Fruit fly (Drosophila melanogaster) whole organism, wandering third instar larva: ENCODE results near the gene Trf.

Source experiments
- Abd-B ChIP-seq: fragments of >200 bp; optimal IDR thresholded peaks from 2 replicates; lab custom pipeline; 2017; ENCODE audit warnings: missing biosample characterization, missing genetic modification characterization
- CG32264 ChIP-seq: fragments of 200-800 bp; sonication (Bioruptor generic); optimal IDR thresholded peaks from 2 replicates; lab custom pipeline; 2016; ENCODE audit warnings: missing biosample characterization, missing genetic modification characterization
- CG9705 ChIP-seq: fragments of 200-800 bp; sonication (Bioruptor generic); optimal IDR thresholded peaks from 2 replicates; lab custom pipeline; 2018; ENCODE audit warnings: missing biosample characterization, mild to moderate bottlenecking, missing genetic modification characterization
- CrebA ChIP-seq: fragments of 200-800 bp; sonication (Bioruptor generic); optimal IDR thresholded peaks from 2 replicates; lab custom pipeline; 2016; ENCODE audit warnings: missing biosample characterization, mild to moderate bottlenecking, missing genetic modification characterization, borderline replicate concordance
- Dfd ChIP-seq: fragments of >200 bp; optimal IDR thresholded peaks from 2 replicates; lab custom pipeline; 2017; ENCODE audit warnings: missing biosample characterization, missing genetic modification characterization
- Dif ChIP-seq: fragments of 200-275, 200-300 bp; sonication (Bioruptor generic); optimal IDR thresholded peaks from 2 replicates; lab custom pipeline; 2018; ENCODE audit warnings: missing biosample characterization, missing genetic modification characterization; ENCODE audit not compliant: partially characterized antibody
- GATAd ChIP-seq: sonication (Bioruptor generic); optimal IDR thresholded peaks from 2 replicates; lab custom pipeline; 2016; ENCODE audit warnings: missing biosample characterization, missing genetic modification characterization
- HLH106 ChIP-seq: fragments of 200-800 bp; optimal IDR thresholded peaks from 3 replicates; lab custom pipeline; 2019; ENCODE audit warnings: missing biosample characterization, mild to moderate bottlenecking, missing genetic modification characterization, moderate library complexity
- Hnf4 ChIP-seq: fragments of 200-800 bp; sonication (Bioruptor generic); optimal IDR thresholded peaks from 2 replicates; lab custom pipeline; 2016; ENCODE audit warnings: missing biosample characterization, mild to moderate bottlenecking, missing genetic modification characterization
- Hr78 ChIP-seq: fragments of >200 bp; optimal IDR thresholded peaks from 2 replicates; lab custom pipeline; 2017; ENCODE audit warnings: missing biosample characterization, missing genetic modification characterization
- Hr83 ChIP-seq: fragments of 200-300 bp; sonication (Bioruptor generic); optimal IDR thresholded peaks from 2 replicates; lab custom pipeline; 2016; ENCODE audit warnings: missing biosample characterization, mild to moderate bottlenecking, missing genetic modification characterization, moderate library complexity; ENCODE audit not compliant: poor library complexity, severe bottlenecking
- Jra ChIP-seq: sonication (Bioruptor generic); optimal IDR thresholded peaks from 2 replicates; lab custom pipeline; 2016; ENCODE audit warnings: missing biosample characterization, missing genetic modification characterization
- Mio ChIP-seq: sonication (Bioruptor generic); optimal IDR thresholded peaks from 2 replicates; lab custom pipeline; 2016; ENCODE audit warnings: missing biosample characterization, missing genetic modification characterization
- Myc ChIP-seq: fragments of >200 bp; optimal IDR thresholded peaks from 2 replicates; lab custom pipeline; 2017
- N ChIP-seq: fragments of >200 bp; optimal IDR thresholded peaks from 2 replicates; lab custom pipeline; 2018; ENCODE audit warnings: missing biosample characterization, missing external identifiers, missing genetic modification characterization
- OdsH ChIP-seq: fragments of 200-800 bp; sonication (Bioruptor generic); optimal IDR thresholded peaks from 2 replicates; lab custom pipeline; 2016; ENCODE audit warnings: missing biosample characterization, mild to moderate bottlenecking, missing genetic modification characterization
- Rel ChIP-seq, 2 experiments: fragments of 200-800 bp; sonication (Bioruptor generic) in 1 of 2; optimal IDR thresholded peaks; 2 replicates in 1 of 2; 3 replicates in 1 of 2; lab custom pipeline; 2016 to 2019; ENCODE audit warnings: mild to moderate bottlenecking in 2 of 2, missing biosample characterization in 2 of 2, missing genetic modification characterization in 2 of 2, moderate library complexity in 1 of 2
- Sp1 ChIP-seq: fragments of 200-800 bp; sonication (Bioruptor generic); optimal IDR thresholded peaks from 3 replicates; lab custom pipeline; 2019; ENCODE audit warnings: missing biosample characterization, mild to moderate bottlenecking, missing genetic modification characterization, moderate library complexity
- Vsx2 ChIP-seq: fragments of 200-300, 225-300 bp; sonication (Bioruptor generic); optimal IDR thresholded peaks from 2 replicates; lab custom pipeline; 2018; ENCODE audit warnings: missing biosample characterization, missing genetic modification characterization; ENCODE audit not compliant: partially characterized antibody
- br ChIP-seq: fragments of 200-800 bp; sonication (Bioruptor generic); optimal IDR thresholded peaks from 2 replicates; lab custom pipeline; 2016; ENCODE audit warnings: missing biosample characterization, missing genetic modification characterization
- brk ChIP-seq: fragments of 200-800 bp; sonication (Bioruptor generic); optimal IDR thresholded peaks from 2 replicates; lab custom pipeline; 2016; ENCODE audit warnings: missing biosample characterization, mild to moderate bottlenecking, missing genetic modification characterization
- dl ChIP-seq, 2 experiments: fragments of 175-275, 200-275 bp in 1 of 2; fragments of 200-275 bp in 1 of 2; sonication (Bioruptor generic); optimal IDR thresholded peaks; lab custom pipeline; 2018; ENCODE audit warnings: mild to moderate bottlenecking in 2 of 2, missing biosample characterization in 2 of 2, missing genetic modification characterization in 2 of 2, moderate library complexity in 2 of 2; ENCODE audit not compliant: partially characterized antibody in 2 of 2, insufficient read depth in 1 of 2
- dmrt93B ChIP-seq: fragments of 200-800 bp; sonication (Bioruptor generic); optimal IDR thresholded peaks from 2 replicates; lab custom pipeline; 2018; ENCODE audit warnings: missing biosample characterization, mild to moderate bottlenecking, missing genetic modification characterization
- dsf ChIP-seq: sonication (Bioruptor generic); optimal IDR thresholded peaks from 2 replicates; lab custom pipeline; 2016; ENCODE audit warnings: missing biosample characterization, missing genetic modification characterization, borderline replicate concordance
- ey ChIP-seq: fragments of 200-800 bp; sonication (Bioruptor generic); optimal IDR thresholded peaks from 2 replicates; lab custom pipeline; 2016; ENCODE audit warnings: missing biosample characterization, missing genetic modification characterization
- foxo ChIP-seq, 2 experiments: fragments of 200-800 bp; sonication (Bioruptor generic); optimal IDR thresholded peaks; 2 replicates in 1 of 2; 3 replicates in 1 of 2; lab custom pipeline; 2016 to 2017; ENCODE audit warnings: missing biosample characterization in 2 of 2, missing genetic modification characterization in 2 of 2
- fru ChIP-seq: fragments of 200-800 bp; sonication (Bioruptor generic); optimal IDR thresholded peaks from 3 replicates; lab custom pipeline; 2016; ENCODE audit warnings: missing biosample characterization, mild to moderate bottlenecking, missing genetic modification characterization
- h ChIP-seq: fragments of 200-800 bp; sonication (Bioruptor generic); optimal IDR thresholded peaks from 3 replicates; lab custom pipeline; 2016; ENCODE audit warnings: missing biosample characterization, mild to moderate bottlenecking, missing genetic modification characterization
- jim ChIP-seq: fragments of 175-275, 200-325 bp; sonication (Bioruptor generic); optimal IDR thresholded peaks from 2 replicates; lab custom pipeline; 2016; ENCODE audit warnings: missing biosample characterization, mild to moderate bottlenecking, missing genetic modification characterization
- lola ChIP-seq: fragments of >200 bp; optimal IDR thresholded peaks from 2 replicates; lab custom pipeline; 2017; ENCODE audit warnings: missing biosample characterization, missing genetic modification characterization
- pan ChIP-seq: fragments of >200 bp; optimal IDR thresholded peaks from 2 replicates; lab custom pipeline; 2017
- psq ChIP-seq: fragments of 200-800 bp; sonication (Bioruptor generic); optimal IDR thresholded peaks from 3 replicates; lab custom pipeline; 2017; ENCODE audit warnings: missing biosample characterization, mild to moderate bottlenecking, missing genetic modification characterization, moderate library complexity
- rgr ChIP-seq: fragments of 200-800 bp; sonication (Bioruptor generic); optimal IDR thresholded peaks from 3 replicates; lab custom pipeline; 2016; ENCODE audit warnings: missing biosample characterization, mild to moderate bottlenecking, missing genetic modification characterization
- sage ChIP-seq: fragments of 200-800 bp; sonication (Bioruptor generic); optimal IDR thresholded peaks from 2 replicates; lab custom pipeline; 2016; ENCODE audit warnings: missing biosample characterization, mild to moderate bottlenecking, missing genetic modification characterization
- sv ChIP-seq: fragments of 200-800 bp; sonication (Bioruptor generic); optimal IDR thresholded peaks from 3 replicates; lab custom pipeline; 2016; ENCODE audit warnings: missing biosample characterization, missing genetic modification characterization
- tai ChIP-seq: sonication (Bioruptor generic); optimal IDR thresholded peaks from 2 replicates; lab custom pipeline; 2016; ENCODE audit warnings: missing biosample characterization, missing genetic modification characterization
- usp ChIP-seq: fragments of >200 bp; optimal IDR thresholded peaks from 2 replicates; lab custom pipeline; 2017; ENCODE audit warnings: missing biosample characterization, missing genetic modification characterization
- woc ChIP-seq: sonication (Bioruptor generic); optimal IDR thresholded peaks from 2 replicates; lab custom pipeline; 2016; ENCODE audit warnings: missing biosample characterization, mild to moderate bottlenecking, missing genetic modification characterization

Gene Trf

DNA sequence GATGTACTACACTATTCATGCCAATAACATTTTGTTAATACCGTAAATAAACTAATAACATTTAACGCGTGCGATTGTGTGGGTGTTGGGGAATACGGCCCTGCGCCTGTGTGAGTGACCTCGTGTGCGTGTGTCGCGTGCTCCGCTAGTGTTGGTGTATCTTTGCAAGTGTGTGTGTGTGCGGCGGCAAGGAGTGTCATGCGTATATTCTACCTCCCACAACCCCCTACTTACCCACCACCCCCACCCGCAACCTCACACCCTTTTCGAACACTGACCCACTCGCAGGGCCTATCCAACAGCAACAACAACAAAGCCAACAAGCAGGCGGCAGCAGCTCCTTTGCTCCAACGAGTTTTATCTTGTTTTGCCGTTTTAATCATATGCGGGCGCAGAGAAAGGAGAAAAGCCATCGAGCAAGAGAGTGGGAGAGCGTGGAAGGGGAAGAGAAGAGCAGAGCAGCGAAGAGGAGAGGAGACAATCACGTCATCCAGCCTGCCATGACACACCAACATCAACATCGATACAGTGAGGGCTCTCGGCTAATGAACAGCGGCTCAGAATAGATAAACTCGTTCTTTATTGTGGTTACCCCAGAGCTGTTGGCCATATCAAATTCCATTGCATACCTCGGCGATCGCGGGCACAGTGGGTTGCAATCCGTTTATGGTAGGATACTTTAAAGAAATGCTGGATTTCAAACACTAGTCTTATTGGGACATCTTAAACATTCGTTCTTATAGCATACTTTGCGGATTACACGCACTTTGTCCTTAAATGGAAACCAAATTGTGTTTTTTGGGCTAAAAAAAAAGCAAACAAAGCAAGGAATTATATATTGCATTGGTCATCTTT is 11.9 kb downstream of the Trf start:
- TF ChIP-seq dmrt93B (GFP tag; lab: Kevin White, UChicago) (no peak), CrebA (no peak), dl (GFP tag; optimal IDR thresholded peaks at IDR 0.05; lab: Kevin White, UChicago; ENCODE audit: insufficient read depth in 1 of 2, partially characterized antibody in 2 of 2) (peak in 1 of 2 experiments; percentile 39), ey (GFP tag; lab: Kevin White, UChicago) (peak; percentile 12), Hr78 (no peak), Abd-B (GFP tag; lab: Kevin White, UChicago) (no peak), pan (lab: Kevin White, UChicago) (no peak), Mio (GFP tag; lab: Kevin White, UChicago) (no peak), Dfd (GFP tag; lab: Kevin White, UChicago) (no peak), OdsH (GFP tag; lab: Kevin White, UChicago) (no peak), Hnf4 (no peak), brk (GFP tag; lab: Kevin White, UChicago) (no peak), sv (GFP tag; lab: Kevin White, UChicago) (no peak), lola (GFP tag; lab: Kevin White, UChicago) (no peak), HLH106 (tag; lab: Kevin White, UChicago) (no peak), Myc (lab: Kevin White, UChicago) (no peak), CG32264 (GFP tag; lab: Kevin White, UChicago) (no peak), foxo (GFP tag; optimal IDR thresholded peaks at IDR 0.05; lab: Kevin White, UChicago) (peak in 1 of 2 experiments; percentile 16), dsf (no peak), woc (GFP tag; lab: Kevin White, UChicago) (peak; percentile 14), jim (GFP tag; lab: Kevin White, UChicago) (no peak), sage (no peak), N (GFP tag; lab: Kevin White, UChicago) (peak; percentile 59), CG9705 (GFP tag; lab: Kevin White, UChicago) (no peak), usp (GFP tag; lab: Kevin White, UChicago) (no peak), Rel (GFP tag; optimal IDR thresholded peaks at IDR 0.05; lab: Kevin White, UChicago) (no peak), Rel (tag; optimal IDR thresholded peaks at IDR 0.05; lab: Kevin White, UChicago) (no peak), tai (GFP tag; lab: Kevin White, UChicago) (no peak), Dif (GFP tag; lab: Kevin White, UChicago) (peak; percentile 29), h (GFP tag; lab: Kevin White, UChicago) (peak; percentile 13), GATAd (GFP tag; lab: Kevin White, UChicago) (no peak), Hr83 (GFP tag; lab: Kevin White, UChicago) (no peak), Sp1 (no peak), rgr (no peak), br (GFP tag; lab: Kevin White, UChicago) (peak; percentile 6), Vsx2 (no peak), Jra (GFP tag; lab: Kevin White, UChicago) (no peak), fru (GFP tag; lab: Kevin White, UChicago) (peak; percentile 8), psq (GFP tag; lab: Kevin White, UChicago) (no peak)
- TF ChIP-seq, all 38 proteins: peak for 9

DNA sequence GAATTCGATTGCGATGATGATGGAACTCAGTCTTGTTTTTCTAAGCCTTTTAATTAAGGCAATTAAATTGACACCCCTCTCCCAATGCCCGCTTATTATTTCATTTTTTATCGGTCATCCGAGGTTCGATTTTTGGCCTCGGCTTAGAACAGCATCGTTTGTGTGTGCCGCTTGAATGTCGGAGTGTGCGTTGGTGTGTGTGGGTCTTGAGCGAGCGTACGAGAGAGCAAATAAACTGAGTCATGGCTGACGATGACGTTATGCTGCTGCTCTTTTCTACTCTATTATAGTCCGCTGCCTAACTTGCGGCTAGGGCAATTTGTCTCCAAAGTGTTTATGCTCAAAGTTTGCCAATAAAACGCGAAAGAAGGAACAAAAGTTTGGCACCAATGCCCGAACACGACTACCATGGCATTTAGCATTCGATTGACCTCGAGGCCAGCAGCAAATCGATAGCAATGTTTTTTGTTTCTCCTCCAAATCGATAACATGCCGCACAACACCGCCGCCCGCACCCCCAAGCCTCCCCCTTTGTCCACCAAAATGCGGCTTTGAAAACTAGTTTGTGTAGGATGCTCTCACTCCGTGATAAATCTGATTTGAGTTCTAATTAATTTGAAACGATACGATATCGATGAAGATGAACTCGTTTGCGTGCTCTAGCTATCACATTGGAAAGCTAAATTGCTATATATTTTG is 12.9 kb downstream of the Trf start:
- TF ChIP-seq dsf, result no peak
- TF ChIP-seq Rel (GFP tag; optimal IDR thresholded peaks at IDR 0.05; lab: Kevin White, UChicago), result no peak
- TF ChIP-seq Rel (tag; optimal IDR thresholded peaks at IDR 0.05; lab: Kevin White, UChicago), result no peak
- TF ChIP-seq foxo (GFP tag; optimal IDR thresholded peaks at IDR 0.05; lab: Kevin White, UChicago), result no peak
- no peak for TF ChIP-seq ey (GFP tag; lab: Kevin White, UChicago)
- no peak for TF ChIP-seq Myc (lab: Kevin White, UChicago)
- TF ChIP-seq fru (GFP tag; lab: Kevin White, UChicago), result no peak
- no peak for TF ChIP-seq Sp1
- TF ChIP-seq HLH106 (tag; lab: Kevin White, UChicago), result no peak
- TF ChIP-seq woc (GFP tag; lab: Kevin White, UChicago), result no peak
- no peak for TF ChIP-seq Hnf4
- TF ChIP-seq Jra (GFP tag; lab: Kevin White, UChicago), result no peak
- no peak for TF ChIP-seq Hr78
- no peak for TF ChIP-seq CrebA
- TF ChIP-seq Dfd (GFP tag; lab: Kevin White, UChicago), result no peak
- no peak for TF ChIP-seq h (GFP tag; lab: Kevin White, UChicago)
- no peak for TF ChIP-seq dmrt93B (GFP tag; lab: Kevin White, UChicago)
- TF ChIP-seq sv (GFP tag; lab: Kevin White, UChicago), result no peak
- TF ChIP-seq Hr83 (GFP tag; lab: Kevin White, UChicago), result no peak
- no peak for TF ChIP-seq psq (GFP tag; lab: Kevin White, UChicago)
- no peak for TF ChIP-seq Mio (GFP tag; lab: Kevin White, UChicago)
